Fruit fly (Drosophila melanogaster) whole organism, embryonic: ENCODE data around the gene CG8944.

Experiments
- B-H2 ChIP-seq: fragments of 200-800 bp; sonication (Bioruptor generic); optimal IDR thresholded peaks from 2 replicates; lab custom pipeline; 2018; ENCODE audit warnings: missing biosample characterization, mild to moderate bottlenecking, missing genetic modification characterization
- CG10431 ChIP-seq: fragments of 200-800 bp; sonication (Bioruptor generic); optimal IDR thresholded peaks from 3 replicates; lab custom pipeline; 2018; ENCODE audit warnings: missing biosample characterization, mild to moderate bottlenecking, missing genetic modification characterization
- CG10543 ChIP-seq: fragments of 200-800 bp; sonication (Bioruptor generic); optimal IDR thresholded peaks from 3 replicates; lab custom pipeline; 2017; ENCODE audit warnings: missing biosample characterization, mild to moderate bottlenecking, missing genetic modification characterization, moderate library complexity
- CG10979 ChIP-seq: fragments of 200-800 bp; sonication (Bioruptor generic); optimal IDR thresholded peaks from 2 replicates; lab custom pipeline; 2018; ENCODE audit warnings: missing biosample characterization, mild to moderate bottlenecking, missing genetic modification characterization, moderate library complexity
- CG13296 ChIP-seq: fragments of 200-800 bp; sonication (Bioruptor generic); optimal IDR thresholded peaks from 3 replicates; lab custom pipeline; 2018; ENCODE audit warnings: missing biosample characterization, mild to moderate bottlenecking, missing genetic modification characterization
- CG16813 ChIP-seq: fragments of 200-800 bp; sonication (Bioruptor generic); IDR thresholded peaks from 3 replicates; pipeline ENCODE4 v1.3.6; 2022; ENCODE audit warnings: missing biosample characterization, missing genetic modification characterization; ENCODE audit not compliant: partially characterized antibody
- CG17359 ChIP-seq: fragments of 200-800 bp; sonication (Bioruptor generic); optimal IDR thresholded peaks from 3 replicates; lab custom pipeline; 2018; ENCODE audit warnings: missing biosample characterization, mild to moderate bottlenecking, missing genetic modification characterization, moderate library complexity
- CG17568 ChIP-seq: fragments of 200-800 bp; sonication (Bioruptor generic); optimal IDR thresholded peaks from 2 replicates; lab custom pipeline; 2018; ENCODE audit warnings: missing biosample characterization, mild to moderate bottlenecking, missing genetic modification characterization, moderate library complexity
- CG30020 ChIP-seq: fragments of 200-800 bp; optimal IDR thresholded peaks from 2 replicates; lab custom pipeline; 2019; ENCODE audit warnings: missing biosample characterization, mild to moderate bottlenecking, missing genetic modification characterization, moderate library complexity
- CG4282 ChIP-seq: fragments of 200-800 bp; sonication (Bioruptor generic); optimal IDR thresholded peaks from 2 replicates; lab custom pipeline; 2016; ENCODE audit warnings: missing biosample characterization, missing genetic modification characterization
- CG6689 ChIP-seq: fragments of 200-800 bp; sonication (Bioruptor generic); IDR thresholded peaks from 2 replicates; pipeline ENCODE4 v1.3.6; 2022; ENCODE audit warnings: missing biosample characterization, missing genetic modification characterization
- CG6854 ChIP-seq: fragments of 200-800 bp; sonication (Bioruptor generic); optimal IDR thresholded peaks from 3 replicates; lab custom pipeline; 2017; ENCODE audit warnings: missing biosample characterization, mild to moderate bottlenecking, missing genetic modification characterization
- CG8281 ChIP-seq: fragments of 200-800 bp; sonication (Bioruptor generic); optimal IDR thresholded peaks from 2 replicates; lab custom pipeline; 2018; ENCODE audit warnings: missing biosample characterization, mild to moderate bottlenecking, missing genetic modification characterization, moderate library complexity
- CG9609 ChIP-seq: fragments of 200-800 bp; sonication (Bioruptor generic); optimal IDR thresholded peaks from 3 replicates; lab custom pipeline; 2016; ENCODE audit warnings: missing biosample characterization, missing genetic modification characterization
- CG9797 ChIP-seq: fragments of 200-800 bp; sonication (Bioruptor generic); optimal IDR thresholded peaks from 3 replicates; lab custom pipeline; 2018; ENCODE audit warnings: missing biosample characterization, mild to moderate bottlenecking, missing genetic modification characterization
- D19A ChIP-seq: fragments of 200-800 bp; optimal IDR thresholded peaks from 3 replicates; lab custom pipeline; 2019; ENCODE audit warnings: missing biosample characterization, mild to moderate bottlenecking, missing genetic modification characterization, moderate library complexity
- Dad ChIP-seq: fragments of 200-800 bp; sonication (Bioruptor generic); optimal IDR thresholded peaks from 3 replicates; lab custom pipeline; 2016; ENCODE audit warnings: missing biosample characterization, missing genetic modification characterization
- Dp ChIP-seq: fragments of 200-800 bp; sonication (Bioruptor generic); optimal IDR thresholded peaks from 2 replicates; lab custom pipeline; 2018; ENCODE audit warnings: missing biosample characterization, mild to moderate bottlenecking, missing genetic modification characterization, moderate library complexity
- E2f2 ChIP-seq: fragments of 200-800 bp; sonication (Bioruptor generic); IDR thresholded peaks from 2 replicates; pipeline ENCODE4 v1.3.6; 2022; ENCODE audit warnings: missing biosample characterization, missing genetic modification characterization
- Lhr ChIP-seq: fragments of 200-800 bp; sonication (Bioruptor generic); optimal IDR thresholded peaks from 3 replicates; lab custom pipeline; 2017; ENCODE audit warnings: mild to moderate bottlenecking, missing biosample characterization, missing genetic modification reagents, missing genetic modification characterization
- MESR4 ChIP-seq: fragments of 200-800 bp; sonication (Bioruptor generic); optimal IDR thresholded peaks from 2 replicates; lab custom pipeline; 2018; ENCODE audit warnings: missing biosample characterization, mild to moderate bottlenecking, missing genetic modification characterization, moderate library complexity
- Meics ChIP-seq: fragments of 200-800 bp; sonication (Bioruptor generic); optimal IDR thresholded peaks from 2 replicates; lab custom pipeline; 2017; ENCODE audit warnings: missing biosample characterization, mild to moderate bottlenecking, missing genetic modification characterization
- Rfx ChIP-seq: fragments of 200-800 bp; sonication (Bioruptor generic); IDR thresholded peaks from 2 replicates; pipeline ENCODE4 v1.3.6; 2022; ENCODE audit warnings: missing biosample characterization, missing genetic modification characterization
- Spps ChIP-seq: fragments of 200-800 bp; sonication (Bioruptor generic); optimal IDR thresholded peaks from 2 replicates; lab custom pipeline; 2018; ENCODE audit warnings: missing biosample characterization, mild to moderate bottlenecking, missing genetic modification characterization
- Taf1 ChIP-seq: fragments of 200-800 bp; sonication (Bioruptor generic); IDR thresholded peaks from 2 replicates; pipeline ENCODE4 v1.3.6; 2022; ENCODE audit warnings: missing biosample characterization, missing genetic modification characterization
- Tbp ChIP-seq: fragments of >200 bp; optimal IDR thresholded peaks from 2 replicates; lab custom pipeline; 2018; ENCODE audit warnings: missing biosample characterization, missing genetic modification characterization
- YL-1 ChIP-seq: fragments of 200-800 bp; sonication (Bioruptor generic); optimal IDR thresholded peaks from 3 replicates; lab custom pipeline; 2017; ENCODE audit warnings: missing biosample characterization, mild to moderate bottlenecking, missing genetic modification characterization
- ap ChIP-seq: fragments of 200-800 bp; sonication (Bioruptor generic); IDR thresholded peaks from 2 replicates; pipeline ENCODE4 v1.3.6; 2022; ENCODE audit warnings: missing biosample characterization, missing genetic modification characterization
- corto ChIP-seq: fragments of 200-800 bp; sonication (Bioruptor generic); optimal IDR thresholded peaks from 2 replicates; lab custom pipeline; 2016; ENCODE audit warnings: missing biosample characterization, mild to moderate bottlenecking, missing genetic modification characterization, moderate library complexity
- exex ChIP-seq: fragments of 200-800 bp; sonication (Bioruptor generic); optimal IDR thresholded peaks from 4 replicates; lab custom pipeline; 2018; ENCODE audit warnings: missing biosample characterization, mild to moderate bottlenecking, missing genetic modification characterization, moderate library complexity
- gfzf ChIP-seq: fragments of 200-800 bp; sonication (Bioruptor generic); optimal IDR thresholded peaks from 2 replicates; lab custom pipeline; 2016; ENCODE audit warnings: missing biosample characterization, mild to moderate bottlenecking, missing genetic modification characterization, moderate library complexity
- her ChIP-seq: fragments of 200-800 bp; sonication (Bioruptor generic); optimal IDR thresholded peaks from 2 replicates; lab custom pipeline; 2016; ENCODE audit warnings: missing biosample characterization, missing genetic modification characterization
- kah ChIP-seq: fragments of 200-800 bp; sonication (Bioruptor generic); optimal IDR thresholded peaks from 2 replicates; lab custom pipeline; 2018; ENCODE audit warnings: missing biosample characterization, mild to moderate bottlenecking, missing genetic modification characterization
- maf-S ChIP-seq: fragments of 200-800 bp; sonication (Bioruptor generic); optimal IDR thresholded peaks from 2 replicates; lab custom pipeline; 2016; ENCODE audit warnings: missing biosample characterization, missing genetic modification characterization
- pfk ChIP-seq: fragments of 200-800 bp; sonication (Bioruptor generic); optimal IDR thresholded peaks from 2 replicates; lab custom pipeline; 2018; ENCODE audit warnings: missing biosample characterization, mild to moderate bottlenecking, missing genetic modification characterization, moderate library complexity
- pho ChIP-seq: fragments of 200-800 bp; sonication (Bioruptor generic); optimal IDR thresholded peaks from 2 replicates; lab custom pipeline; 2016; ENCODE audit warnings: missing biosample characterization, missing genetic modification characterization
- phol ChIP-seq: fragments of 200-800 bp; sonication (Bioruptor generic); optimal IDR thresholded peaks from 3 replicates; lab custom pipeline; 2018; ENCODE audit warnings: missing biosample characterization, mild to moderate bottlenecking, missing genetic modification characterization, moderate library complexity
- pzg ChIP-seq: fragments of 200-800 bp; sonication (Bioruptor generic); optimal IDR thresholded peaks from 3 replicates; lab custom pipeline; 2018; ENCODE audit warnings: missing biosample characterization, mild to moderate bottlenecking, missing genetic modification characterization, moderate library complexity
- row ChIP-seq: fragments of 200-800 bp; sonication (Bioruptor generic); IDR thresholded peaks from 3 replicates; pipeline ENCODE4 v1.3.6; 2022; ENCODE audit warnings: missing biosample characterization, missing genetic modification characterization
- sd ChIP-seq: fragments of 200-800 bp; sonication (Bioruptor generic); optimal IDR thresholded peaks from 3 replicates; lab custom pipeline; 2018; ENCODE audit warnings: missing biosample characterization, mild to moderate bottlenecking, missing genetic modification characterization, moderate library complexity
- ssp ChIP-seq: fragments of 200-800 bp; sonication (Bioruptor generic); IDR thresholded peaks from 2 replicates; pipeline ENCODE4 v1.3.6; 2022; ENCODE audit warnings: missing biosample characterization, missing genetic modification characterization
- twi ChIP-seq: fragments of 200-800 bp; optimal IDR thresholded peaks from 2 replicates; lab custom pipeline; 2019; ENCODE audit warnings: missing biosample characterization, mild to moderate bottlenecking, missing genetic modification characterization, moderate library complexity
- usp ChIP-seq: fragments of >200 bp; optimal IDR thresholded peaks from 2 replicates; lab custom pipeline; 2017; ENCODE audit warnings: missing biosample characterization, missing genetic modification characterization
- vfl ChIP-seq: fragments of 200-800 bp; sonication (Bioruptor generic); optimal IDR thresholded peaks from 2 replicates; lab custom pipeline; 2016; ENCODE audit warnings: missing biosample characterization, missing genetic modification characterization
- wek ChIP-seq: fragments of 200-800 bp; sonication (Bioruptor generic); optimal IDR thresholded peaks from 3 replicates; lab custom pipeline; 2018; ENCODE audit warnings: missing biosample characterization, mild to moderate bottlenecking, missing genetic modification characterization, moderate library complexity

Gene CG8944

DNA sequence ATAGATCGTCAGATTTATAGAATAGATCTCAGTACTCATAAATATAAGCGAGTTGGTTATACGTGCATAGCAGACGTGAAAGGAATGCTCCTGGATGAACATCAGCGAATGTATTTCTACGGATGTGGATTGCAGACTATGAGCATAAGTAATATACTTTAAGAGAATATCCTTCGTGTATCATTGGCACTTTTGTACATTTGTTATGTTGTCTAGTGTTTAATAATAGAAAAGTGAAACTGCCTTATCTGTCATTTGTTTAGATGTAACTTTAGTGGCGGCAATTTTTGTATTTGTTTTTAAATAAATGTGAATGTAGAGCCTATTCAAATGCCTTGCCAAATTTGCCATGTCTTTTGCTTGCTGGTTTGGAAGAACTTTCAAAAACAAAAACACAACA lies 26.6 kb upstream of the CG8944 start, which contains the start of gene CG43672:
CG43672 (plus strand) TSS at position 301 of the 400 bp plus-strand sequence.
- TF ChIP-seq Tbp (GFP tag; lab: Kevin White, UChicago) (no peak), CG9609 (GFP tag; lab: Kevin White, UChicago) (no peak), Rfx (GFP tag; lab: Robert Waterston, UW) (no peak), kah (GFP tag; lab: Kevin White, UChicago) (no peak), CG6854 (no peak)
- TF ChIP-seq, all 482 proteins: peak for 0

DNA sequence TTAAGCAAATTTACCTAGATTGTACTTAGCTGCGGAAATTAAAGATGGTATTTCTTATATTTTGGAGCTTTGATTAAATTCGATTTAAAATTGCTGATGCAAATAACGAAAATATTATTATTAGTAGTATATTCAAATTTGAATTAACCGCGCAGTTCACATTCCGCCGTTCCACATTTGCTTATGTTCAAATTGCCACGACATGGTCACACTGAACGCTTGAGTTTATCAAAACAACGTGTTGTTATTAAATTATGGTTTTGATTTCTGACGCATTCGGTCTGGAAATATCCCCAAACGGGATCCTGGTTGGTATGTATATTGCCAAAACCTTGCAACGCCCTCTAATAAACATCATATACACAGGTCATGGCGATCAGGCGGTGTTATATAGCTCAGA lies 23.4 kb upstream of the CG8944 start, which contains the start of gene CG33172:
CG33172 (plus strand) TSS at position 208 of the 400 bp plus-strand sequence.
- TF ChIP-seq CG6689 (GFP tag; lab: Robert Waterston, UW), result no peak
- peak; percentile 52 for TF ChIP-seq gfzf (GFP tag; lab: Kevin White, UChicago)
- TF ChIP-seq pfk (GFP tag; lab: Kevin White, UChicago), result peak; percentile 93
- TF ChIP-seq Dp (GFP tag; lab: Kevin White, UChicago), result peak; percentile 77
- TF ChIP-seq CG30020 (tag; lab: Kevin White, UChicago), result peak; percentile 59
- TF ChIP-seq pzg, result peak; percentile 33
- no peak for TF ChIP-seq Meics (GFP tag; lab: Kevin White, UChicago)
- peak; percentile 56 for TF ChIP-seq CG9797 (GFP tag; lab: Kevin White, UChicago)
- TF ChIP-seq D19A (tag; lab: Kevin White, UChicago), result no peak
- TF ChIP-seq E2f2 (GFP tag; lab: Robert Waterston, UW), result peak; percentile 86
- TF ChIP-seq vfl (GFP tag; lab: Kevin White, UChicago), result no peak
- TF ChIP-seq, all 482 proteins: peak for 7

DNA sequence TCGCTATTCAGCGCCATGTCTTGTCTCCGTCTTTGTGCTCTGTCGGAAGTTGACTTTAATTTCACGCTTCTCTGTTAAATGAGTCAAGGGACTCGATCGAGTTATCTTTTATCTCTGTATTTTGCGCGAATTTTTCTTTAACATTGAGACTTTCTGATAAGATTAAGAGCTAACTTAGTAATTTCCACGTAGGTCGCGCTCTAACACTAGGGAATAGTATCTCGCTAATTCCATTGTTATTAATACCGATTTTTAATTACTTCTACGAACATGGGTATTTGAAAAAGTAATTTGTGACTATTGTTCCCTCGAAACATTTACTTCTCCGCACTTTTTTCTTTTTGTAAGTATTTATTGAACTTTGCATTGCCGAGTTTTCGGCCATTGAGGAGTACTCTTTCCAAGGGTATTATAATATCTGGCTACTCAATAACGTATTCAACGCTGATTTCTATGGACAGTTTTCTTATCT lies 20.4 kb upstream of the CG8944 start, which contains the start of gene CG8952:
CG8952 (minus strand) TSS at position 51 of the 472 bp plus-strand sequence.
- TF ChIP-seq twi (no peak), exex (tag; lab: Kevin White, UChicago) (peak; percentile 89), usp (GFP tag; lab: Kevin White, UChicago) (no peak)

DNA sequence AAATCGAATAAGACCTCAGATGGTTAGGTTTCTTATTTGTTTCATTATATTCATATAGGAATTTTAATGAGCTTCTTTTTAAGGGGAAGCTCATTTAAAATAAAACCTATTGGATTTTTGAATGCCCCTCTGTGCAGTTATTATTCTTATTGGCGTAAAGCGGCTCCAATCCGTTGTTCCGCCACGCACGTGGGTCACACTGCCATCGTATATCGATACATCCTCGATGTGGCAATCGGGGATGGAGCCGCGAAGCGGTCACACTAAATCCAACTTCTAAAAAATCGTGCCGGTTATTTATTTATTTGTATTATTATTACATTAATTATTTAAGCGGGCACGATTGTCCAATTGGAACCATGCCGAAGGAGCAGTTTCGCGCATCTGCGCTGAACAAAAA lies 16.7 kb upstream of the CG8944 start, which contains the start of gene Polr3A:
Polr3A (plus strand) TSS at position 234 of the 400 bp plus-strand sequence.
- TF ChIP-seq CG10543 (GFP tag; lab: Kevin White, UChicago), result no peak
- no peak for TF ChIP-seq CG17568 (GFP tag; lab: Kevin White, UChicago)
- no peak for TF ChIP-seq ap (GFP tag; lab: Robert Waterston, UW)
- TF ChIP-seq CG10979 (tag; lab: Kevin White, UChicago), result no peak
- peak; percentile 63 for TF ChIP-seq CG16813 (GFP tag; lab: Robert Waterston, UW)
- TF ChIP-seq sd (tag; lab: Kevin White, UChicago), result no peak
- TF ChIP-seq CG13296, result no peak
- TF ChIP-seq CG10431 (GFP tag; lab: Kevin White, UChicago), result no peak
- TF ChIP-seq Taf1 (GFP tag; lab: Robert Waterston, UW), result no peak
- no peak for TF ChIP-seq maf-S
- peak; percentile 39 for TF ChIP-seq MESR4 (GFP tag; lab: Kevin White, UChicago)
- TF ChIP-seq pho (GFP tag; lab: Kevin White, UChicago), result no peak
- no peak for TF ChIP-seq Dad (GFP tag; lab: Kevin White, UChicago)
- TF ChIP-seq Spps, result no peak
- no peak for TF ChIP-seq B-H2
- peak; percentile 5 for TF ChIP-seq YL-1
- no peak for TF ChIP-seq phol (tag; lab: Kevin White, UChicago)
- TF ChIP-seq CG8281 (tag; lab: Kevin White, UChicago), result no peak
- TF ChIP-seq wek (GFP tag; lab: Kevin White, UChicago), result no peak
- TF ChIP-seq Lhr (GFP tag; lab: Kevin White, UChicago), result no peak
- TF ChIP-seq corto (GFP tag; lab: Kevin White, UChicago), result no peak
- no peak for TF ChIP-seq her (GFP tag; lab: Kevin White, UChicago)
- TF ChIP-seq ssp (GFP tag; lab: Robert Waterston, UW), result no peak
- no peak for TF ChIP-seq CG17359 (tag; lab: Kevin White, UChicago)
- TF ChIP-seq CG4282, result no peak
- TF ChIP-seq pfk (GFP tag; lab: Kevin White, UChicago), result peak; percentile 82
- TF ChIP-seq row (GFP tag; lab: Robert Waterston, UW), result peak; percentile 7; the same call in 1 of the 3 replicates
